Worm (Caenorhabditis elegans): ENCODE measurements around the gene F23B12.4.

DNA sequence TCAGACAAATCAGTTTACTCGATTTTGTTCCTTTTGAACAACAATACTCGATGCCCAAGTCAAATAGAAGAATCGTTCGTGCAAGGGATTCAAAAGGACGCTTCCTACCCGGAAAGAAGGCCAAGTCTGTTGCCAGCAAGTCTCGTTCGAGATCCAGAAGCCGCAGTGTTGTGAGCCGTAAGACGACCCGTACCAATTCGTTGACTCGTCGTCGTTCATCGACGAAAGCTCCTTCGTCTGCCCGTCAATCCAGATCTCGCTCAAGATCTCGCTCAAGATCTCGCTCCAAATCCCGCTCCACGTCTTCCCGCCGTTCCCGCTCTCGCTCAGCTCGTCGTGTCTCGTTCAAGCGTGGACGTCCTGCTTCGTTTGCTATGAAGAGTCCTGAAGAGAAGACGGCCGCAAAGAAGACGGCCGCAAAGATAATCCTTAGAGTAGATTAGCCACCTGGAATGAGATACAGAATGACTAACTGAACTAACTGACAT lies 19.7 kb downstream of the F23B12.4 start, which contains the start of gene F08H9.2:
- TF ChIP-seq ets-4 (GFP tag; optimal IDR thresholded peaks at IDR 0.05) (no peak), unc-62 (GFP tag; optimal IDR thresholded peaks at IDR 0.05) (no peak), F49E8.2 (tag; optimal IDR thresholded peaks at IDR 0.05; ENCODE audit: insufficient read depth) (no peak), ceh-91 (GFP tag; IDR thresholded peaks at IDR 0.05) (no peak), ama-1 (optimal IDR thresholded peaks at IDR 0.05) (no peak), ama-1 (GFP tag; optimal IDR thresholded peaks at IDR 0.05) (no peak), snpc-4 (GFP tag; optimal IDR thresholded peaks at IDR 0.05) (no peak), snpc-4 (tag; optimal IDR thresholded peaks at IDR 0.05) (no peak), ekl-4 (GFP tag; IDR thresholded peaks at IDR 0.05) (no peak), F39B2.1 (GFP tag; IDR thresholded peaks at IDR 0.05) (no peak)

Data from whole organism, young adult.